Worm (Caenorhabditis elegans): ENCODE measurements around the gene Y73B3A.1.
"Not testable (repeated sequence)": the region's sequence is repeated elsewhere in the genome, so short reads cannot be mapped to it uniquely, and the experiment has no call there.

DNA sequence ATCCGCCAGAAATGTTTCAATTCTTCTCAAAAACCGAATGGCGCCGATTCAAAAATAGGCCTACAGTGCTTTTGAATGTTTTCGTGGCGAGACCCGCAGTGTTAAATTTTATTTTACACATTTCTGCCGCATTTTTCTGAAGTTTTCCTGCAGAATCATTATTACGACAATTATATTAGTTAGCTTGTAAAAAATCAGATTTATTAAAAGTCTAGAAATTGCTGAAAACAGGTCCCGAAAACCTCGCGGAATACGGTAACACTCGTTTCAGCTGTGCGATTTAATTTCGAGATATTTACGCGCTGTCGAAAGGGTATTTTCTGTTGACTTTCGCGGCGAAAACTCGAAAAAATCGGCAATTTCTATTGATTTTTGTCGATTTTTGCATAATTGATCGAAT, 751 bp upstream of the Y73B3A.1 start, which contains the start of gene Y73B3A.20:
- not testable (repeated sequence) for TF ChIP-seq K02D7.2 (tag; optimal IDR thresholded peaks at IDR 0.05); fkh-10 (GFP tag; optimal IDR thresholded peaks at IDR 0.05); tbx-2 (tag; optimal IDR thresholded peaks at IDR 0.05); hlh-8 (tag; optimal IDR thresholded peaks at IDR 0.05); nhr-11 (tag; optimal IDR thresholded peaks at IDR 0.05); dmd-4 (tag; optimal IDR thresholded peaks at IDR 0.05; ENCODE audit: borderline replicate concordance); ama-1 (optimal IDR thresholded peaks at IDR 0.05); elt-2 (tag; optimal IDR thresholded peaks at IDR 0.05); pros-1 (tag; optimal IDR thresholded peaks at IDR 0.05); ets-4 (tag; optimal IDR thresholded peaks at IDR 0.05); elt-4 (tag; optimal IDR thresholded peaks at IDR 0.05); sox-2 (GFP tag; IDR thresholded peaks at IDR 0.05)
